Worm (Caenorhabditis elegans) whole organism, dauer: Measurements from ENCODE around the gene fog-2.

ENCODE experiments used
- unc-62 ChIP-seq: sonication (generic microtip); optimal IDR thresholded peaks from 2 replicates; lab custom pipeline; 2017; ENCODE audit warnings: missing biosample characterization, missing genetic modification reagents, missing genetic modification characterization

fog-2 gene

DNA sequence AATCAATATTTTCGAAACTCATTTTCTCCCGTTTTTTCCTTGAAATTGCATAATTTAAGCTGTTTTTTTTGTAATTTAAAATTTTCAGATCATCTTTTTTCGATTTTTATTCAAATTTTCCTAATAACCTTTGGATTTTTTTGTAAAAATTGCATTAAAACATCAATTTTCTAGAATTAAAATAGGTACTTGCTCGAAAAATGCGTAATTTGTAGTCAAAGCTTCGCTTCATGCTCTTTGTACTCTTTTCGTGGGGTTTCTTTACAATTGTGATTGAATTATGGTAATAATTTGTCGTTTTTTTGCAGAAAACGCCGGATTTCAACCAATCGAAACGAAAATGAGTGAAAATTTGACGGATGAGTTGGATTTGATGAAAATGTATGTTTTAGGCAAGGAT lies at the start of gene fog-2:
fog-2 (plus strand) TSS at position 301 of the 400 bp plus-strand sequence.
- TF ChIP-seq unc-62 (GFP tag; lab: Kevin White, UChicago): no peak

DNA sequence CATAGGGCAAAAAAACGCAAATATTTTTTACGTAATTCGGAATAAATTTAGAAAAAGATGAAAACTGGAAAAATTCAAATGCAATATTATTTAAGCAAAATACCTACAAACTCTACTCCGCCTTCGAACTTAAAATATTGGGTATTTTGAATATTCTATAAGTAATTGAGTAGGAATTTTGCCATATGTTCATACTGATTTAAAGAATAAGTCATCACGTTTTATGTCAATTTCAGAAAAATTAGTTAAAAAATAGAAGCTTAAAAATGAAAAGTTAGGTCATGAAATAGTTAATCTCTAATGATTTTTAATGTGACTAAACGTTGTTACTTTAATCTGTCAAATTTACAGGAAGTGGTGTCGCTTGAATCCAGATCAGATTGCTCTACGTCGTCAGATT lies 47.6 kb upstream of the fog-2 start, which contains the start of gene F19B2.7:
F19B2.7 (plus strand) TSS at position 301 of the 400 bp plus-strand sequence.
- no peak for TF ChIP-seq unc-62 (GFP tag; lab: Kevin White, UChicago)

DNA sequence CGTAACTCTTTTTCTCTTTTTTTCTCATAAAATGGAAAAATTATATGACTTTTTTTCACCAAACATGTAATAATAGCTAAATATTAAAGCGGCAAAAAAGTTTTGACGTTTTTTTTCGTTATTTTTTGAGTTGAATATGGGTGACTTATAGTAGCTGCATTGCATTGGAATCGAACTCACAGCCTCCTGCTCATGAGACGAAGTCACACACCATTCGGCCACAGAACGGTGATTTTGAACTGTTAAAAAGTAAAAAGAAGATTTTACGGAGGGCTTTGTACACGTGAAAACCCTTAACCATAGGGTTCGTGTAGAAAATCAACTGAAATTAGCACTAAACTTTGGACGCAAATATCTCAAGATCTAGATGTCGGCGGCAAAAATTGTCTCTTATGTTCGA lies 47.2 kb upstream of the fog-2 start:
- no peak for TF ChIP-seq unc-62 (GFP tag; lab: Kevin White, UChicago)

DNA sequence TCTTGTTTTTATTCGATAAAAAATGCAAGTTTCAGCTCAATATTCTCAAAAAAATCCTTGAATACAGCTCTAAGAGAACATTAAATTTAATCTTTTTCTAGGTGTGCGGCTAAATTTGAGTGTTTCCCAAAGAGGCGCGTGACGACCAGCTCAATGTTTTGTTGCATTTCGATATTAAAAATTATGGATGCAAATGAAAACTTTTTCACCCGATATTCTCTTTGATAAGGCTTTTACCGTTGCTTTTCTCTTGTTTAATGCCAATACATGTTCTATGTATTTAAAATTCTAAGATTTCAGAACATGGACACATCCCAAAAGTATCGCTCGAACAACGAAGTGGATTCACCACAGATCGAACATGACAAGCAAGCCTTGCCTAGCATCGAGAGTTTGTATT lies 40.8 kb upstream of the fog-2 start, which contains the start of gene F19B2.6:
F19B2.6 (plus strand) TSS at position 301 of the 400 bp plus-strand sequence.
- no peak for TF ChIP-seq unc-62 (GFP tag; lab: Kevin White, UChicago)

DNA sequence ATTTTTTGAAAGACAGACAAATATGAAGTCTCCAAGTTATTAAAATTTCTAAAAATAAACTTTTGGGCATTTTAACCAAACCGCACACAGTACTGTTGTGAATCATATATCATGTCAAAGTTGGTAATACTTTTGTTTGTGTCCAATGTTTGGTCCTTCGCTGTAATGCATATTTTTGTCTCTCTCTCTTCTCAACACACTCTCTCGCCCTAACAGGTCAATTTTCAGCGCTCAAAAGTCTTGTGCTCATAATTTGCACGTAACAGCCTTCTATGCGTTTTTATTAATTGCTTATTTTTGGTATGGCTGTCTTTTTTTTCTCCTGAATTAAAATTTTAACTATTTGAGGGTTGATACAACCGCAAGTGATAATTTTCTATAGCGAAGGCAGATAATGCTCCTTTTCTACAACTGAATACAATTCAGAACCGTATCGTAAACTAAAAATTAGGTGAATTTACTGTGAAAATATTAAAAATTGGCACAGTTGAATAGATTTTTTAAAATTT lies 37.2 kb upstream of the fog-2 start:
- no peak for TF ChIP-seq unc-62 (GFP tag; lab: Kevin White, UChicago)

DNA sequence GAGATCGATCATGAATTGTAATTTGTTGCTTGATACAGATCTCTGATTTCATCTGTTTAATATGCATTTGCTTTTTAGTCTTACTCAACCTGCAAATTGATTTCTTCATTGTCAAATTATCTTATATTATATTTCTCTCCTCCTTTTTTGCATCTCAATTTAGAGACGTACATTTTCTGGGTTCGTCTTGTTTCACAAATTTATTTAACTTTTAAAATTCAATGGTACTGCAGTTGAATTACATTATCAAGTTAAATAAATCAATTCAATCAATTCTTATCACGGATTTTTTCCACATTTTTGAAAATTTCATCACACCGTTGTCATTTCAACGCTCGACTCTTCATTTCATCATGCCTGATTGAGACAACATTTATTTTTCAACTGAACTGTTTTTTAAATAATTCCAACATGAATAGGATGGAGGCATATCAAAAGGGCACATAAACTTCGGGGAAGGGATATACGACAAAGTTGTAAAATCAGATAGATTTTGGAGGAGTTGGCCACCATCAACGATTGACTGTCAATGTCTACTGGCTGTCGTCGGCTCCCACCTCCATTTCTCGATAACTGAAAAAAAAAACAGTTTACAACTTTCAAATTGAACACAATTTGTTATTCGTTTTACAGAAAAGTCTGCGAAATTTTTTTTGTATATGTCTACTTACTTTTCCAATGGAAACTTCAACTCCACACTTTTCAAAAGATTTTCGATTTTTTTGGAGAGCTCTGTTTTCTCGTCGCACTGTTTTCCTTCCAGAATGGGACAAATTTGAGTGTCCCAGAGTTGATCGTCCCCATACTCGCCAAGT lies 36.6 kb upstream of the fog-2 start:
- TF ChIP-seq unc-62 (GFP tag; lab: Kevin White, UChicago): no peak

DNA sequence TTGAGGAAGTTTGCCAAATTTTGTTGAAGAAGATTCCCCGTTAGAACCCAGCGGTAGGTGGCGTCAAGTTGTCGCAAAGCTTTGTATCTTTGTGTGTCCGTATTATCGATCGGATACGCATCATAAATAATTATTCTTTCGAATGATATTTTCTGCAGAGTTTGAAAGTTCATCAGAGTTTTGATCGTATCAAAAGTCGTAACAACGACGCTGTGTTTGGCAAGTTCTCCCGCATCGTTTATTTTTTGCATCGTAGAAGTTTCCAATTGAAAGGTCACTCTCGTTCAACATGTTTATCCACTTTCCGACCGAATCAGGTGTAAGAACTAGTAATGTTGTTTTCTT lies 36.0 kb upstream of the fog-2 start:
- no peak for TF ChIP-seq unc-62 (GFP tag; lab: Kevin White, UChicago)

DNA sequence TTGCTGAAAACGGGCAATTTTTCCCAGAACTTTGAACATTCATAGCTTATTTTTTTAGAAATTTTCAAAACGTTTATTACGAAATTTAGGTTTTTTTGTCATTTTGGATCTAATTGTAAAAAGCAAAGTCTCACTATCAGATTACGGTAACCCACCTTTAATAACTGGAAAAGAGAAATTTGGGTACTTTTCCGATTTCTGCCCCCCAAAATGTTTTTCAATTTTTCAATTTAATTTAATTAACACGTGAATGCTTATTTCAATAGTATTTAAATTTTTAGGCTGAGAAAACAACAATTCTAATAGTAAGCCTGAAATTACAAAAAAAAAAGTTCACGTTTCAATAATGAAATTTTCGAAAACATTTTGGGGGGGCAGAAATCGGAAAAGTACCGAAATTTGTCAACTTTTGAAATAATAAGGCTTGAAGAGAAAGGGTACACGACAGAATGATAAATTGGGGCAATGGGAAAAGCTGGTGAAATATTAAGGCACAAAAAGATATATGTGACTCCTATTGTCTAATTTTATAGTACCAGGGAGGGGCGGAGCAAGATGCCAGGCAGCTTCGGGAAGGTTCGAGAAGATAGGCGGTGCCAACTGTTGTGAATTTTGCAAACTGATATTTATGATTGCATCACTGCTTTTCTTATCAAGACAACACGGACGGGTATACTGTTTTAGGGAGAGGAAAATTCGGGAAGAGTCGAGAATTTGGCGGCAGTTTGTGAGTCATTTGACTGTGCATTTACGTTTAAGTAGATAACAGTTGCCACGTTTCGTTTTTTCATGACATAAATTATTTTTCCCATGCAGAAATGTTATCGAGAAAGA lies 34.8 kb upstream of the fog-2 start, which contains the start of gene F19B2.5:
F19B2.5 (minus strand) TSS at position 107 of the 834 bp plus-strand sequence.
- no peak for TF ChIP-seq unc-62 (GFP tag; lab: Kevin White, UChicago)

DNA sequence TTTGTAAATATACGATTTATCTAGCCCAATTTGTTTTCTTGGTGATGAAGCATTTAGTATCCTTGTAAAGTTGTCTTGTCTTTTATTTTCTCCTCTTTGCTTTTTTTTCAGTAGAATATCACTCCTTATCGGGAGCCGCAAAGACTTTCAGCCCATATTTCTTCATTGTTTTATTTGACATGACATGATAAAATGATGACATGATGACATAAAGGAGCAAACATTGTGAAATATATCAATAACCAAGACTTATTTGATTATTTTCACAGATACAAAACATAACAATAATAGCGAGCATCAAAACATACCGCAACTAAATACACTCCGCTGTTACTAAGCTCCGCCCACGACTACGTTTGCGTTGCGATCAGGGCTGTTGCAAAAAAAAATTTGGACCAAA lies 33.2 kb upstream of the fog-2 start:
- TF ChIP-seq unc-62 (GFP tag; lab: Kevin White, UChicago): no peak

DNA sequence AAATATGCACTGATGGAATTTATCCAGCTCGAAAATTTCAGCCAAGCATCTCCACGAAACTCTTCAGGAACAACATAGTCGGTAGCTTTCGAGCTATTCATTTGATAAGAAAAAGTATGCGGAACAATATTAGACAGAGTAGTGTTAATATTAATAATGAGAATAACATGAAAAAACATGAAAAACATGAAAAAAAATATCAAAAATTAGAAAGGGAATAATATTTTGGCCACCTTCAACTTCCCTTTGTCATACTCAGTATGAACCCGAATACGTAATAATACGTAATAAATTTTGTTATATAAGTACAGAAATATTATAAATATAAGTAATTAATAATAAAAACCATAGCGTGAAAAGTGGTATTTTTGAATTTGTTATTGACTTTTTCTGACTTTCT lies 27.1 kb upstream of the fog-2 start, which contains the start of gene srw-39:
srw-39 (minus strand) TSS at position 101 of the 400 bp plus-strand sequence.
- no peak for TF ChIP-seq unc-62 (GFP tag; lab: Kevin White, UChicago)

DNA sequence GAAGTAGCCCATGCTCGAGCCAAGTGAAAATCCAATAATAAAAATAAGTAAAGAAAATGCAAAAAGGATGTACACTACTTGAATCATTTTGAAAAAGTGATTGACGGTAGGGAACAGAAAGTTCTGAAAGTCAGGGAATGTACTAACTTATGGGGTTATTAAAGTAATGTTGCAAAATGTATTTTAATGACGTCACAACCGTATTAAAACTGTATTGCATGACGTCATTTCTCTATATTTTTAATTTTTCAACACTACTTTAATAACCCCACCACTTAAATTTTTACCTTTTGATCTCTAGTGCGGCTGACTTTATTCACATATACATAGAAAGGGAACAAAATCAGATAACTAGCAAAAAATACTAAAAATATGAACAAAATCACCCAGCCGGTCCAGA lies 16.7 kb upstream of the fog-2 start:
- no peak for TF ChIP-seq unc-62 (GFP tag; lab: Kevin White, UChicago)

DNA sequence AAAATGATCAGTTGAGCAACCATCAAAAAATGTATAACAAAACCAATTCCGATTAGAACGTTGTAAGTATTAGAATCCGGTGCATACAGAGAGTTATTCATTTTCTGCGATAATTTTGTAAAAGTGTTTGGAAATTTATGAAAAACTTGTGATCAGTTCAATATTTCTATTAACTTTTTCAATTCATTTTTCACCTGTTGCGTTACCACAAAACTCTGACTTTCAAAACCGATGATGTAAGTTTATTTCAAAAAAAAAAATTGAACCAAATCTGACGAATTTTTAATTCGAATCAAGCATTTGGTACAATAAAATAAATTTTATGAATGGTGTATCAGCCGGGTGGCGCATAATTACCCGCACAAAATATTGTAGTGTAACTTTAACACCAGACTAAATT lies 12.5 kb upstream of the fog-2 start, which contains the start of gene srz-16:
srz-16 (minus strand) TSS at position 101 of the 400 bp plus-strand sequence.
- no peak for TF ChIP-seq unc-62 (GFP tag; lab: Kevin White, UChicago)

DNA sequence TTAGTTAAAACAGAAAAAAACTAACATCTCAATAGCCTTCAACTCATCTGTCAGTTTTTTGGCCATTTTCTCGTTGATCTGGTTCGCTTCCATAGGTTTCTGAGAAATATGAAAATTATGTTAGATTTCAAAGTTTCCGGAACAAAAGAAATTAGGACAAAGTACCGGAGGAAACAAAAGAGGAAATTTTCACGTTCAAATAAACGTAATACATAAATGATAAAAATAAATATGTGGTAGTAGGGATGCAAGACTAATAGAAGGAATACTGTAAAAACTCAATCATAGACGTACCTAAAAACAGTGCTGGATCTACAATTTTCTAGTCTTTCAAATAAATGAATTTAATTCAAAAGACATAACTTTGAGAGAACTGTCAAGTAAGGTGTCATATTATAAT lies 10.3 kb upstream of the fog-2 start, which contains the start of gene fbxa-116:
fbxa-116 (minus strand) TSS at position 101 of the 400 bp plus-strand sequence.
- TF ChIP-seq unc-62 (GFP tag; lab: Kevin White, UChicago): no peak

DNA sequence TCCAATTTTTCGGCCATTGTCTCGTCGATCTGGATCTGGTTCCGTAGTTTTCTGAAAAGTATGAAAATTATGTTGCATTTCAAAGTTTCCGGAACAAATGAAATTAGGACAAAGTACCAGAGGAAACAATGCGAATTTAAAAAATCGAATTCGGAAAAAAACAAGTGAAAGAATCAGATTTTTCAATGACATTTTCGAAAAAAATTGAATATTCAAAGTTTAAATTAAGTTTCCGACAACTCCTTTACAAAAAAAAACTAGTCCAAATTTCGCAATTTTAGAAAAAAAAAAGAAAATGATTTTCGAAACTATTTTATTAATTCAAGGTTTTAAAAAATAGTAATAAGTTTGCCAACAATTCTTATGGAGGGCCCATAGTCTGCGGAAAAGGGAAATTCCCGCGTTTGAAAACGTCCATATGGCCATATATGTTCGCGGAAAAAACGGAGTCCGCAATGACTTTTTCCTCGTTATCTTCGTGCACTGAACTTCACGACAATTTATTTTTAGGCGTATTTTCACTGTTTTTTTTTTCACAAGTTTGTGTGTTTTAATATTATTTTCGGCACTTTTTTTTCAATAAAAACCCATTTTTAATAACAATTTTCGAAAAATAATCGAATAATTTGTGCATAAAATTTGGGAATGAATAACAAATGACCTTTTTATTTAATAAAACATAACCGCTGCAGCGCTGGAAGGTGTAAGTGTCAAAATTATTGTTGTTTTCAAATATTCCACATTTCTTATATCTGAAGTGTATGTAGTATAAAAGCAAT lies 6.8 kb upstream of the fog-2 start, which contains the start of the genes fbxa-115 and Y113G7B.27:
fbxa-115 (minus strand) TSS at position 51 of the 779 bp plus-strand sequence.
Y113G7B.27 (plus strand) TSS at position 729 of the 779 bp plus-strand sequence.
- no peak for TF ChIP-seq unc-62 (GFP tag; lab: Kevin White, UChicago)
